Worm (Caenorhabditis elegans): ENCODE results near the gene morc-1.

- TF ChIP-seq nhr-23 (tag; optimal IDR thresholded peaks at IDR 0.05) (no peak), F13H6.1 (tag; optimal IDR thresholded peaks at IDR 0.05) (no peak), unc-62 (GFP tag; optimal IDR thresholded peaks at IDR 0.05) (no peak), skn-1 (tag; optimal IDR thresholded peaks at IDR 0.05) (no peak), C34F6.9 (tag; optimal IDR thresholded peaks at IDR 0.05) (peak; percentile 51), nhr-10 (tag; optimal IDR thresholded peaks at IDR 0.05) (no peak), R02D3.7 (tag; optimal IDR thresholded peaks at IDR 0.05) (no peak)
Measured at ce11 chrIII:5224908-5225307, 18.2 kb upstream of the morc-1 start.

All from whole organism, L2 larva.